Worm (Caenorhabditis elegans) whole organism, L1 larva: ENCODE data around the gene ZK1320.9.

ENCODE experiments used
- C04F5.9 ChIP-seq: sonication (generic microtip); optimal IDR thresholded peaks from 2 replicates; lab custom pipeline; 2016; ENCODE audit warnings: missing genetic modification characterization, missing compliant biosample characterization
- F16B12.6 ChIP-seq: fragments of 150-350 bp; optimal IDR thresholded peaks from 2 replicates; lab custom pipeline; 2014; ENCODE audit warnings: missing biosample characterization, missing genetic modification characterization
- Y116A8C.19 ChIP-seq: sonication (generic microtip); optimal IDR thresholded peaks from 2 replicates; lab custom pipeline; 2016; ENCODE audit warnings: missing compliant biosample characterization, missing genetic modification characterization, borderline replicate concordance
- aly-2 ChIP-seq: fragments of 150-350 bp; optimal IDR thresholded peaks from 2 replicates; lab custom pipeline; 2014; ENCODE audit warnings: missing biosample characterization, missing genetic modification characterization
- ama-1 ChIP-seq: fragments of 150-350 bp; optimal IDR thresholded peaks from 2 replicates; lab custom pipeline; 2014
- blmp-1 ChIP-seq: fragments of 150-350 bp; optimal IDR thresholded peaks from 2 replicates; lab custom pipeline; 2014; ENCODE audit warnings: missing biosample characterization, missing genetic modification characterization
- ceh-63 ChIP-seq: fragments of 200-800 bp; sonication (Bioruptor generic); optimal IDR thresholded peaks from 2 replicates; lab custom pipeline; 2018; ENCODE audit warnings: mild to moderate bottlenecking, missing genetic modification characterization, missing compliant biosample characterization
- efl-3 ChIP-seq: fragments of 200-800 bp; sonication (Bioruptor generic); optimal IDR thresholded peaks from 2 replicates; lab custom pipeline; 2018; ENCODE audit warnings: mild to moderate bottlenecking, missing genetic modification characterization, missing compliant biosample characterization
- egl-13 ChIP-seq: sonication (generic microtip); optimal IDR thresholded peaks from 2 replicates; lab custom pipeline; 2016; ENCODE audit warnings: missing genotype, missing genetic modification reagents, missing genetic modification characterization, missing compliant biosample characterization
- elt-2 ChIP-seq: sonication (generic microtip); optimal IDR thresholded peaks from 2 replicates; lab custom pipeline; 2016; ENCODE audit warnings: missing genetic modification characterization, mild to moderate bottlenecking, inconsistent platforms, missing compliant biosample characterization, missing genetic modification reagents
- ets-5 ChIP-seq: fragments of 200-800 bp; sonication (Bioruptor generic); IDR thresholded peaks from 2 replicates; pipeline ENCODE4 v1.3.6; 2022; ENCODE audit warnings: missing genetic modification characterization, missing compliant biosample characterization
- fkh-10 ChIP-seq: sonication (generic microtip); optimal IDR thresholded peaks from 2 replicates; lab custom pipeline; 2017; ENCODE audit warnings: missing biosample characterization, missing genetic modification reagents, missing genetic modification characterization
- hpl-2 ChIP-seq: fragments of 150-350 bp; optimal IDR thresholded peaks from 2 replicates; lab custom pipeline; 2014; ENCODE audit warnings: missing biosample characterization, missing genetic modification reagents, missing genetic modification characterization
- isw-1 ChIP-seq: fragments of 200-800 bp; sonication (Bioruptor generic); IDR thresholded peaks from 2 replicates; pipeline ENCODE4 v1.3.6; 2022; ENCODE audit warnings: missing genetic modification characterization, missing compliant biosample characterization
- lin-15B ChIP-seq: fragments of 150-350 bp; sonication (generic microtip); optimal IDR thresholded peaks from 3 replicates; lab custom pipeline; 2014; ENCODE audit warnings: missing biosample characterization, missing genetic modification characterization
- lin-35 ChIP-seq, 2 experiments: fragments of 150-350 bp; optimal IDR thresholded peaks; 2 replicates each; lab custom pipeline; 2014; ENCODE audit warnings: missing biosample characterization in 2 of 2, missing genetic modification characterization in 2 of 2, missing genetic modification reagents in 2 of 2
- lin-39 ChIP-seq: fragments of 150-350 bp; optimal IDR thresholded peaks from 2 replicates; lab custom pipeline; 2014; ENCODE audit warnings: missing biosample characterization, missing genetic modification reagents, missing genetic modification characterization
- lir-3 ChIP-seq: sonication (generic microtip); optimal IDR thresholded peaks from 2 replicates; lab custom pipeline; 2016; ENCODE audit warnings: mild to moderate bottlenecking, missing genetic modification characterization, moderate library complexity, missing compliant biosample characterization; ENCODE audit not compliant: poor library complexity
- mdl-1 ChIP-seq, 2 experiments: fragments of 150-350 bp; optimal IDR thresholded peaks; 2 replicates each; lab custom pipeline; 2014 to 2017; ENCODE audit warnings: missing biosample characterization in 2 of 2, missing genetic modification characterization in 2 of 2, inconsistent platforms in 1 of 2
- mef-2 ChIP-seq: fragments of 150-350 bp; optimal IDR thresholded peaks from 2 replicates; lab custom pipeline; 2014; ENCODE audit warnings: missing biosample characterization, missing genetic modification characterization
- nhr-11 ChIP-seq: fragments of 150-350 bp; optimal IDR thresholded peaks from 2 replicates; lab custom pipeline; 2014; ENCODE audit warnings: missing biosample characterization, missing genetic modification characterization
- nhr-12 ChIP-seq: sonication (generic microtip); optimal IDR thresholded peaks from 2 replicates; lab custom pipeline; 2017; ENCODE audit warnings: missing biosample characterization, missing genetic modification characterization
- nhr-237 ChIP-seq: fragments of 150-350 bp; optimal IDR thresholded peaks from 2 replicates; lab custom pipeline; 2014; ENCODE audit warnings: missing biosample characterization, missing genetic modification characterization
- nhr-71 ChIP-seq: sonication (generic microtip); optimal IDR thresholded peaks from 2 replicates; lab custom pipeline; 2016; ENCODE audit warnings: mild to moderate bottlenecking, missing genetic modification characterization, moderate library complexity, missing compliant biosample characterization
- nhr-84 ChIP-seq: sonication (generic microtip); optimal IDR thresholded peaks from 2 replicates; lab custom pipeline; 2017; ENCODE audit warnings: missing biosample characterization, missing genetic modification characterization
- nhr-90 ChIP-seq: sonication (generic microtip); optimal IDR thresholded peaks from 2 replicates; lab custom pipeline; 2016; ENCODE audit warnings: mild to moderate bottlenecking, missing genetic modification characterization, missing compliant biosample characterization; ENCODE audit not compliant: poor library complexity
- pag-3 ChIP-seq: sonication (generic microtip); optimal IDR thresholded peaks from 2 replicates; lab custom pipeline; 2017; ENCODE audit warnings: missing genetic modification characterization, mild to moderate bottlenecking, missing compliant biosample characterization, antibody characterized with exemption, borderline replicate concordance; ENCODE audit not compliant: insufficient read depth
- pax-3 ChIP-seq: fragments of 200-800 bp; sonication (Bioruptor generic); optimal IDR thresholded peaks from 2 replicates; lab custom pipeline; 2018; ENCODE audit warnings: mild to moderate bottlenecking, missing genetic modification characterization, moderate library complexity, missing compliant biosample characterization
- rnt-1 ChIP-seq: sonication (generic microtip); optimal IDR thresholded peaks from 2 replicates; lab custom pipeline; 2016; ENCODE audit warnings: mild to moderate bottlenecking, missing genetic modification characterization, moderate library complexity, missing compliant biosample characterization
- skn-1 ChIP-seq: fragments of 150-350 bp; optimal IDR thresholded peaks from 2 replicates; lab custom pipeline; 2014; ENCODE audit warnings: missing biosample characterization, missing genetic modification characterization
- snpc-4 ChIP-seq: fragments of 150-350 bp; optimal IDR thresholded peaks from 2 replicates; lab custom pipeline; 2014; ENCODE audit warnings: missing biosample characterization, missing genetic modification characterization
- snu-23 ChIP-seq: sonication (generic microtip); optimal IDR thresholded peaks from 2 replicates; lab custom pipeline; 2016; ENCODE audit warnings: missing genetic modification characterization, missing compliant biosample characterization
- sptf-1 ChIP-seq: fragments of 150-350 bp; optimal IDR thresholded peaks from 2 replicates; lab custom pipeline; 2014; ENCODE audit warnings: missing biosample characterization, missing genetic modification characterization
- swsn-7 ChIP-seq: sonication (generic microtip); optimal IDR thresholded peaks from 2 replicates; lab custom pipeline; 2016; ENCODE audit warnings: missing genetic modification characterization, missing compliant biosample characterization
- tlp-1 ChIP-seq: fragments of 150-350 bp; optimal IDR thresholded peaks from 2 replicates; lab custom pipeline; 2014; ENCODE audit warnings: missing biosample characterization, missing genetic modification characterization
- unc-30 ChIP-seq: sonication (generic microtip); optimal IDR thresholded peaks from 2 replicates; lab custom pipeline; 2017; ENCODE audit warnings: missing biosample characterization, missing genetic modification characterization
- unc-62 ChIP-seq: fragments of 150-350 bp; optimal IDR thresholded peaks from 2 replicates; lab custom pipeline; 2014; ENCODE audit warnings: missing biosample characterization, missing genetic modification reagents, missing genetic modification characterization
- unc-86 ChIP-seq: sonication (generic microtip); optimal IDR thresholded peaks from 2 replicates; lab custom pipeline; 2016; ENCODE audit warnings: missing genetic modification characterization, missing compliant biosample characterization
- vab-15 ChIP-seq: sonication (generic microtip); optimal IDR thresholded peaks from 2 replicates; lab custom pipeline; 2017; ENCODE audit warnings: missing genotype, mild to moderate bottlenecking, missing genetic modification characterization, missing compliant biosample characterization
- xbp-1 ChIP-seq: sonication (generic microtip); optimal IDR thresholded peaks from 2 replicates; lab custom pipeline; 2016; ENCODE audit warnings: missing genetic modification characterization, missing compliant biosample characterization

Gene ZK1320.9

ce11 chrII:9656210-9656755, 30.2 kb downstream of the ZK1320.9 start, which contains the start of gene gstk-1 (continued):
- TF ChIP-seq mdl-1 (tag; optimal IDR thresholded peaks at IDR 0.05; lab: Kevin White, UChicago): peak in 1 of 2 experiments; percentile 67
- TF ChIP-seq nhr-90 (tag; lab: Kevin White, UChicago): peak; percentile 61
- TF ChIP-seq mef-2 (tag; lab: Kevin White, UChicago): no peak
- no peak for TF ChIP-seq F16B12.6 (tag; lab: Kevin White, UChicago)
- no peak for TF ChIP-seq swsn-7 (tag; lab: Kevin White, UChicago)
- TF ChIP-seq nhr-84 (tag; lab: Kevin White, UChicago): no peak
- TF ChIP-seq rnt-1 (tag; lab: Kevin White, UChicago): peak; percentile 23
- no peak for TF ChIP-seq Y116A8C.19 (tag; lab: Kevin White, UChicago)
- TF ChIP-seq unc-30 (tag; lab: Kevin White, UChicago): no peak
- TF ChIP-seq xbp-1 (tag; lab: Kevin White, UChicago): no peak
- TF ChIP-seq nhr-71: peak; percentile 57
- TF ChIP-seq tlp-1 (tag; lab: Kevin White, UChicago): no peak
- TF ChIP-seq unc-62 (GFP tag; lab: Kevin White, UChicago): no peak
- TF ChIP-seq snu-23: peak; percentile 13
- no peak for TF ChIP-seq lin-15B (tag; lab: Kevin White, UChicago)

- TF ChIP-seq ets-5: no peak
- TF ChIP-seq pag-3 (tag; lab: Kevin White, UChicago): no peak
- TF ChIP-seq blmp-1: peak; percentile 23
- TF ChIP-seq mdl-1 (tag; optimal IDR thresholded peaks at IDR 0.05; lab: Kevin White, UChicago): no peak
- TF ChIP-seq egl-13 (tag; lab: Kevin White, UChicago): no peak
- no peak for TF ChIP-seq C04F5.9 (tag; lab: Kevin White, UChicago)
- TF ChIP-seq isw-1: no peak
- TF ChIP-seq nhr-84 (tag; lab: Kevin White, UChicago): no peak
- TF ChIP-seq snpc-4 (tag; lab: Kevin White, UChicago): no peak
- TF ChIP-seq elt-2 (tag; lab: Kevin White, UChicago): peak; percentile 32
- TF ChIP-seq, all 84 proteins: peak for 2
Observed at ce11 chrII:9655530-9656139, 30.9 kb downstream of the ZK1320.9 start, which contains the start of gene ZK1307.1. Gene ZK1307.1 (minus strand): TSS chrII:9655580.

ce11 chrII:9653679-9654078, 32.8 kb downstream of the ZK1320.9 start, which contains the start of gene ZK1307.2:
Gene ZK1307.2 (minus strand): TSS chrII:9653952.
- TF ChIP-seq ama-1 (lab: Kevin White, UChicago): no peak
- TF ChIP-seq lin-35 (GFP tag; optimal IDR thresholded peaks at IDR 0.05; lab: Kevin White, UChicago): no peak
- no peak for TF ChIP-seq vab-15 (tag; lab: Kevin White, UChicago)
- no peak for TF ChIP-seq fkh-10 (GFP tag; lab: Kevin White, UChicago)
- no peak for TF ChIP-seq nhr-237 (tag; lab: Kevin White, UChicago)
- no peak for TF ChIP-seq aly-2 (tag; lab: Kevin White, UChicago)
- no peak for TF ChIP-seq efl-3 (GFP tag; lab: Kevin White, UChicago)
- TF ChIP-seq hpl-2: no peak
- no peak for TF ChIP-seq skn-1 (tag; lab: Kevin White, UChicago)
- no peak for TF ChIP-seq pax-3 (tag; lab: Kevin White, UChicago)
- TF ChIP-seq lir-3 (tag; lab: Kevin White, UChicago): no peak
- TF ChIP-seq ceh-63 (GFP tag; lab: Kevin White, UChicago): no peak
- no peak for TF ChIP-seq sptf-1 (tag; lab: Kevin White, UChicago)
- no peak for TF ChIP-seq nhr-12 (tag; lab: Kevin White, UChicago)
- no peak for TF ChIP-seq lin-39
- no peak for TF ChIP-seq snu-23
- no peak for TF ChIP-seq unc-86 (tag; lab: Kevin White, UChicago)
- TF ChIP-seq nhr-11 (tag; lab: Kevin White, UChicago): no peak
